Comparison of ENCODE assay signal across 1 fruit fly cellular context in genomic region chr3R:13088395-13088794, dm6.
A peak's percentile ranks its signal among the peaks of the same experiment; 100 is the strongest.
TF ChIP-seq lines count a peak whose summit lies in the region.

Gene timeout, plus strand, starts transcription at chr3R:13088651.

TF ChIP-seq in whole organism, embryonic, 481 proteins besides CTCF, POLR2A, EP300 and RAD21 (continued from another document):
- no peak for TF ChIP-seq CG34376 (GFP tag; optimal IDR thresholded peaks at IDR 0.05; lab: Kevin White, UChicago)
- no peak for TF ChIP-seq NK7.1 (GFP tag; optimal IDR thresholded peaks at IDR 0.05; lab: Kevin White, UChicago)
- TF ChIP-seq ERR (GFP tag; optimal IDR thresholded peaks at IDR 0.05; lab: Kevin White, UChicago): no peak
- TF ChIP-seq sc (optimal IDR thresholded peaks at IDR 0.05; lab: Kevin White, UChicago): no peak
- no peak for TF ChIP-seq sc (GFP tag; optimal IDR thresholded peaks at IDR 0.05; lab: Kevin White, UChicago)
- no peak for TF ChIP-seq wek (GFP tag; optimal IDR thresholded peaks at IDR 0.05; lab: Kevin White, UChicago)
- TF ChIP-seq Doc3 (GFP tag; IDR thresholded peaks at IDR 0.05; lab: Robert Waterston, UW; ENCODE audit: partially characterized antibody): peak; percentile 68
- no peak for TF ChIP-seq CG12219 (GFP tag; optimal IDR thresholded peaks at IDR 0.05; lab: Kevin White, UChicago)
- TF ChIP-seq pum (GFP tag; optimal IDR thresholded peaks at IDR 0.05; lab: Kevin White, UChicago): no peak
- no peak for TF ChIP-seq Hr39 (optimal IDR thresholded peaks at IDR 0.05; lab: Kevin White, UChicago)
- peak; percentile 73 for TF ChIP-seq unc-4 (GFP tag; IDR thresholded peaks at IDR 0.05; lab: Robert Waterston, UW; ENCODE audit: partially characterized antibody)
- TF ChIP-seq CG12236 (GFP tag; optimal IDR thresholded peaks at IDR 0.05; lab: Kevin White, UChicago): no peak
- TF ChIP-seq hkb (optimal IDR thresholded peaks at IDR 0.05; lab: Kevin White, UChicago): no peak
- TF ChIP-seq hkb (GFP tag; IDR thresholded peaks at IDR 0.05; lab: Robert Waterston, UW): no peak
- TF ChIP-seq kay (GFP tag; optimal IDR thresholded peaks at IDR 0.05; lab: Kevin White, UChicago): no peak
- no peak for TF ChIP-seq luna (GFP tag; optimal IDR thresholded peaks at IDR 0.05; lab: Kevin White, UChicago)
- peak; percentile 2 for TF ChIP-seq HmgZ (tag; optimal IDR thresholded peaks at IDR 0.05; lab: Kevin White, UChicago)
- no peak for TF ChIP-seq HLH54F (GFP tag; optimal IDR thresholded peaks at IDR 0.05; lab: Kevin White, UChicago)
- TF ChIP-seq D19B (GFP tag; optimal IDR thresholded peaks at IDR 0.05; lab: Kevin White, UChicago): no peak
- TF ChIP-seq gsb (GFP tag; IDR thresholded peaks at IDR 0.05; lab: Robert Waterston, UW): no peak
- TF ChIP-seq CG3995 (GFP tag; optimal IDR thresholded peaks at IDR 0.05; lab: Kevin White, UChicago): peak; percentile 27
- TF ChIP-seq Deaf1 (tag; optimal IDR thresholded peaks at IDR 0.05; lab: Kevin White, UChicago): no peak
- TF ChIP-seq seq (GFP tag; IDR thresholded peaks at IDR 0.05; lab: Robert Waterston, UW): no peak
- no peak for TF ChIP-seq sens (GFP tag; lab: Kevin White, UChicago)
- TF ChIP-seq CG10431 (GFP tag; optimal IDR thresholded peaks at IDR 0.05; lab: Kevin White, UChicago): no peak
- TF ChIP-seq Abd-B (GFP tag; optimal IDR thresholded peaks at IDR 0.05; lab: Kevin White, UChicago): peak; percentile 4
- no peak for TF ChIP-seq CG8388 (GFP tag; optimal IDR thresholded peaks at IDR 0.05; lab: Kevin White, UChicago)
- TF ChIP-seq cas (GFP tag; IDR thresholded peaks at IDR 0.05; lab: Robert Waterston, UW): no peak
- TF ChIP-seq CG1024 (GFP tag; IDR thresholded peaks at IDR 0.05; lab: Robert Waterston, UW): no peak
- TF ChIP-seq CG17802 (tag; optimal IDR thresholded peaks at IDR 0.05; lab: Kevin White, UChicago): no peak
- TF ChIP-seq fu2 (GFP tag; optimal IDR thresholded peaks at IDR 0.05; lab: Kevin White, UChicago): no peak
- TF ChIP-seq Dll (GFP tag; IDR thresholded peaks at IDR 0.05; lab: Robert Waterston, UW; ENCODE audit: partially characterized antibody): peak; percentile 80
- peak; percentile 45 for TF ChIP-seq gfzf (GFP tag; optimal IDR thresholded peaks at IDR 0.05; lab: Kevin White, UChicago)
- TF ChIP-seq rib (GFP tag; IDR thresholded peaks at IDR 0.05; lab: Robert Waterston, UW): 0 out of 2 replicates have a peak, but pooled peaks have one; percentile 31
- peak; percentile 88 for TF ChIP-seq CG13287 (GFP tag; IDR thresholded peaks at IDR 0.05; lab: Robert Waterston, UW; ENCODE audit: partially characterized antibody)
- no peak for TF ChIP-seq HLH3B (GFP tag; IDR thresholded peaks at IDR 0.05; lab: Robert Waterston, UW)
- peak; percentile 70; the same call in 1 of the 2 replicates for TF ChIP-seq E2f1 (GFP tag; IDR thresholded peaks at IDR 0.05; lab: Robert Waterston, UW)
- TF ChIP-seq ac (GFP tag; optimal IDR thresholded peaks at IDR 0.05; lab: Kevin White, UChicago): no peak
- no peak for TF ChIP-seq Oaz (GFP tag; IDR thresholded peaks at IDR 0.05; lab: Robert Waterston, UW)
- TF ChIP-seq HHEX (GFP tag; optimal IDR thresholded peaks at IDR 0.05; lab: Kevin White, UChicago): no peak
- peak; percentile 66 for TF ChIP-seq zen (tag; optimal IDR thresholded peaks at IDR 0.05; lab: Kevin White, UChicago)
- TF ChIP-seq pnt (GFP tag; optimal IDR thresholded peaks at IDR 0.05; lab: Kevin White, UChicago): no peak
- peak; percentile 63 for TF ChIP-seq hbn (GFP tag; IDR thresholded peaks at IDR 0.05; lab: Robert Waterston, UW; ENCODE audit: partially characterized antibody)
- TF ChIP-seq sens-2 (GFP tag; IDR thresholded peaks at IDR 0.05; lab: Robert Waterston, UW): no peak
- no peak for TF ChIP-seq CG4404 (GFP tag; IDR thresholded peaks at IDR 0.05; lab: Robert Waterston, UW)
- no peak for TF ChIP-seq Hey (tag; optimal IDR thresholded peaks at IDR 0.05; lab: Kevin White, UChicago)
- no peak for TF ChIP-seq Usf (GFP tag; optimal IDR thresholded peaks at IDR 0.05; lab: Kevin White, UChicago)
- TF ChIP-seq CG14860 (GFP tag; IDR thresholded peaks at IDR 0.05; lab: Robert Waterston, UW; ENCODE audit: partially characterized antibody): peak; percentile 58; the same call in 2 of the 3 replicates
- no peak for TF ChIP-seq ATbp (GFP tag; optimal IDR thresholded peaks at IDR 0.05; lab: Kevin White, UChicago)
- no peak for TF ChIP-seq fd96Cb (tag; optimal IDR thresholded peaks at IDR 0.05; lab: Kevin White, UChicago)
- no peak for TF ChIP-seq CG9817 (tag; optimal IDR thresholded peaks at IDR 0.05; lab: Kevin White, UChicago)
- TF ChIP-seq H2.0 (GFP tag; IDR thresholded peaks at IDR 0.05; lab: Robert Waterston, UW): no peak
- TF ChIP-seq gcm (GFP tag; optimal IDR thresholded peaks at IDR 0.05; lab: Kevin White, UChicago): no peak
- TF ChIP-seq BtbVII (GFP tag; optimal IDR thresholded peaks at IDR 0.05; lab: Kevin White, UChicago): no peak
- no peak for TF ChIP-seq Oli (tag; optimal IDR thresholded peaks at IDR 0.05; lab: Kevin White, UChicago)
- peak; percentile 87 for TF ChIP-seq MBD-R2 (GFP tag; IDR thresholded peaks at IDR 0.05; lab: Robert Waterston, UW)
- TF ChIP-seq CG31224 (GFP tag; IDR thresholded peaks at IDR 0.05; lab: Robert Waterston, UW): no peak
- peak; percentile 70 for TF ChIP-seq Med (GFP tag; lab: Kevin White, UChicago)
- peak; percentile 28 for TF ChIP-seq Lhr (GFP tag; optimal IDR thresholded peaks at IDR 0.05; lab: Kevin White, UChicago)
- TF ChIP-seq fru (optimal IDR thresholded peaks at IDR 0.05; lab: Kevin White, UChicago): no peak
- peak; percentile 86 for TF ChIP-seq Dp (GFP tag; optimal IDR thresholded peaks at IDR 0.05; lab: Kevin White, UChicago)
- no peak for TF ChIP-seq Dfd (GFP tag; optimal IDR thresholded peaks at IDR 0.05; lab: Kevin White, UChicago)
- TF ChIP-seq CG17186 (GFP tag; optimal IDR thresholded peaks at IDR 0.05; lab: Kevin White, UChicago): peak; percentile 81
- TF ChIP-seq Meics (GFP tag; optimal IDR thresholded peaks at IDR 0.05; lab: Kevin White, UChicago): no peak
- peak; percentile 69; the same call in 1 of the 2 replicates for TF ChIP-seq sna (GFP tag; IDR thresholded peaks at IDR 0.05; lab: Robert Waterston, UW; ENCODE audit: partially characterized antibody)
- no peak for TF ChIP-seq CG8359 (GFP tag; optimal IDR thresholded peaks at IDR 0.05; lab: Kevin White, UChicago; ENCODE audit: borderline replicate concordance)
- 0 out of 4 replicates have a peak, but pooled peaks have one; percentile 26 for TF ChIP-seq chinmo (GFP tag; IDR thresholded peaks at IDR 0.05; lab: Robert Waterston, UW; ENCODE audit: partially characterized antibody)
- TF ChIP-seq sima (GFP tag; optimal IDR thresholded peaks at IDR 0.05; lab: Kevin White, UChicago): no peak
- no peak for TF ChIP-seq CG18599 (GFP tag; optimal IDR thresholded peaks at IDR 0.05; lab: Kevin White, UChicago)
- peak; percentile 81 for TF ChIP-seq CG1603 (tag; optimal IDR thresholded peaks at IDR 0.05; lab: Kevin White, UChicago)
- TF ChIP-seq CG3838 (GFP tag; optimal IDR thresholded peaks at IDR 0.05; lab: Kevin White, UChicago): no peak
- TF ChIP-seq CG13424 (tag; optimal IDR thresholded peaks at IDR 0.05; lab: Kevin White, UChicago): no peak
- no peak for TF ChIP-seq CG32772 (GFP tag; IDR thresholded peaks at IDR 0.05; lab: Robert Waterston, UW)
- TF ChIP-seq vnd (GFP tag; IDR thresholded peaks at IDR 0.05; lab: Robert Waterston, UW; ENCODE audit: partially characterized antibody): peak; percentile 72
- TF ChIP-seq CG17912 (GFP tag; optimal IDR thresholded peaks at IDR 0.05; lab: Kevin White, UChicago): no peak
- peak; percentile 77; the same call in 2 of the 3 replicates for TF ChIP-seq Opbp (GFP tag; IDR thresholded peaks at IDR 0.05; lab: Robert Waterston, UW; ENCODE audit: partially characterized antibody)
- TF ChIP-seq pzg (GFP tag; optimal IDR thresholded peaks at IDR 0.05; lab: Kevin White, UChicago): peak; percentile 74
